Fruit fly (Drosophila melanogaster) Kc167 (cell line): ENCODE data around the gene CG31142.

Experiments used
- Myc ChIP-seq: fragments of >200 bp; optimal IDR thresholded peaks from 2 replicates; lab custom pipeline; 2017; ENCODE audit warnings: missing external identifiers
- h ChIP-seq: fragments of >200 bp; optimal IDR thresholded peaks from 3 replicates; lab custom pipeline; 2018; ENCODE audit warnings: missing external identifiers
- psq ChIP-seq: fragments of >200 bp; optimal IDR thresholded peaks from 2 replicates; lab custom pipeline; 2017; ENCODE audit warnings: missing external identifiers
- ttk ChIP-seq: sonication (Bioruptor generic); optimal IDR thresholded peaks from 2 replicates; lab custom pipeline; 2017; ENCODE audit warnings: missing external identifiers

dm6 chr3R:23942550-23942949 is 13.5 kb downstream of the CG31142 start:
- TF ChIP-seq Myc (no peak), ttk (lab: Kevin White, UChicago) (peak; percentile 96), psq (lab: Kevin White, UChicago) (no peak), h (lab: Kevin White, UChicago) (no peak)
